Worm (Caenorhabditis elegans) whole organism, midembryonic: ENCODE data around the gene best-2.
A peak's percentile ranks its signal among the peaks of the same experiment; 100 is the strongest.

Experiments used
- T22C8.4 ChIP-seq: fragments of 200-800 bp; sonication (Bioruptor generic); IDR thresholded peaks from 2 replicates; pipeline ENCODE4 v1.3.6; 2022; ENCODE audit warnings: missing genetic modification characterization, missing compliant biosample characterization
- cog-1 ChIP-seq: sonication (generic microtip); optimal IDR thresholded peaks from 2 replicates; lab custom pipeline; 2016; ENCODE audit warnings: missing genetic modification characterization, missing compliant biosample characterization
- flt-1 ChIP-seq: fragments of 200-800 bp; sonication (Bioruptor generic); IDR thresholded peaks from 2 replicates; pipeline ENCODE4 v1.3.6; 2022; ENCODE audit warnings: missing genetic modification characterization, missing compliant biosample characterization
- klf-2 ChIP-seq: fragments of 200-800 bp; sonication (Bioruptor generic); conservative IDR thresholded peaks from 2 replicates; pipeline ENCODE4 v1.3.6; 2022; ENCODE audit warnings: missing genetic modification reagents, missing genetic modification characterization, missing compliant biosample characterization
- med-1 ChIP-seq: sonication (generic microtip); optimal IDR thresholded peaks from 2 replicates; lab custom pipeline; 2017; ENCODE audit warnings: missing genetic modification characterization, mild to moderate bottlenecking, missing compliant biosample characterization, antibody characterized with exemption, missing genetic modification reagents; ENCODE audit not compliant: insufficient read depth
- ref-1 ChIP-seq: fragments of 200-800 bp; sonication (Bioruptor generic); conservative IDR thresholded peaks from 2 replicates; pipeline ENCODE4 v1.3.6; 2022; ENCODE audit warnings: missing genetic modification reagents, missing genetic modification characterization, missing compliant biosample characterization
- tab-1 ChIP-seq: fragments of 200-800 bp; sonication (Bioruptor generic); IDR thresholded peaks from 2 replicates; pipeline ENCODE4 v1.3.6; 2022; ENCODE audit warnings: missing genetic modification characterization, missing compliant biosample characterization
- ztf-23 ChIP-seq: fragments of 200-800 bp; sonication (Bioruptor generic); IDR thresholded peaks from 2 replicates; pipeline ENCODE4 v1.3.6; 2022; ENCODE audit warnings: missing genetic modification reagents, missing genetic modification characterization, missing compliant biosample characterization
- ztf-29 ChIP-seq: fragments of 200-800 bp; sonication (Bioruptor generic); IDR thresholded peaks from 2 replicates; pipeline ENCODE4 v1.3.6; 2022; ENCODE audit warnings: missing genetic modification reagents, missing genetic modification characterization, missing compliant biosample characterization

best-2 gene

DNA sequence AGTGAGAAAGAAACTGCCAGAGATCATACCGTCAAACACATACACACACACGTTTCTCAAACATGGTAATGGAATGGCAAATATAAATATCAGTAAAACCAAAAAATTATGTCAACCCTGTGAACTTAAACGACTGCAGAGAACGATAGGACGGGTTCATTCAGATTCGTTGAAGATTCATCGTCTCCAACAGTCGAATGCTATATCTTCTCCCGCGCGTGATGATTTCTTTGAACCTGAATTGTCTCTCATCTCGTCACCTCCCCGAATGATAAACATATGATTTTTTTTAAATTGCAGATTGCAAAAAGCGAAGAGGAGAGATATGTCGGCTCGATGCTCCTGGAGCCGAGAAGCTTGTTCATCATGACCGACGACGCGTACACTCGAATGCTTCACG lies 2.0 kb downstream of the best-2 start:
- no peak for TF ChIP-seq T22C8.4 (GFP tag; lab: Robert Waterston, UW)
- no peak for TF ChIP-seq med-1 (GFP tag; lab: Kevin White, UChicago)
- TF ChIP-seq flt-1 (GFP tag; lab: Robert Waterston, UW), result no peak
- no peak for TF ChIP-seq ref-1 (GFP tag; lab: Robert Waterston, UW)
- no peak for TF ChIP-seq tab-1 (GFP tag; lab: Robert Waterston, UW)
- TF ChIP-seq ztf-23 (GFP tag; lab: Robert Waterston, UW), result no peak
- no peak for TF ChIP-seq klf-2
- TF ChIP-seq ztf-29 (GFP tag; lab: Robert Waterston, UW), result no peak
- TF ChIP-seq cog-1 (tag; lab: Kevin White, UChicago), result no peak

DNA sequence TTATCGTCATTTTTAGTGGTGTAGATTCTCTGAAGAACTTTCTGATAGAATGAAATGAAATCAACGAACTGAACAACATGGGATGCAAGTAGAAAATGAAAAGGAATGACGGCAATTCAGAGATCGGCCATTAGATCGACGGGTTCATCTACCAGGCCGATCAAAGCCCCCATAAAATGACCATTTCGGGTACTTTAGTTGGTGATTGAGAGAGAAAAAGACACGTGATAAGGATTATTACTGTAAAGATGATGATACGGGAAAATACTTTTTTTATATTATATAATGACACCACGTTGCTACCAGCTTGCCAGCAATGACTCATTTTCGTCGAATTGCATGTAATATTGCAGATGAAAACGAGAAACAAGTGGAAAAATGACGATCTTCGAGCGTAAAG lies 3.1 kb downstream of the best-2 start, which contains the start of gene best-1:
TSS of gene best-1 (minus strand) at position 29 of the 400 bp plus-strand sequence.
- no peak for TF ChIP-seq cog-1 (tag; lab: Kevin White, UChicago)
- TF ChIP-seq med-1 (GFP tag; lab: Kevin White, UChicago), result no peak
- no peak for TF ChIP-seq tab-1 (GFP tag; lab: Robert Waterston, UW)
- TF ChIP-seq T22C8.4 (GFP tag; lab: Robert Waterston, UW), result no peak
- no peak for TF ChIP-seq ztf-29 (GFP tag; lab: Robert Waterston, UW)
- no peak for TF ChIP-seq flt-1 (GFP tag; lab: Robert Waterston, UW)
- TF ChIP-seq klf-2, result no peak
- no peak for TF ChIP-seq ztf-23 (GFP tag; lab: Robert Waterston, UW)
- TF ChIP-seq ref-1 (GFP tag; lab: Robert Waterston, UW), result no peak

DNA sequence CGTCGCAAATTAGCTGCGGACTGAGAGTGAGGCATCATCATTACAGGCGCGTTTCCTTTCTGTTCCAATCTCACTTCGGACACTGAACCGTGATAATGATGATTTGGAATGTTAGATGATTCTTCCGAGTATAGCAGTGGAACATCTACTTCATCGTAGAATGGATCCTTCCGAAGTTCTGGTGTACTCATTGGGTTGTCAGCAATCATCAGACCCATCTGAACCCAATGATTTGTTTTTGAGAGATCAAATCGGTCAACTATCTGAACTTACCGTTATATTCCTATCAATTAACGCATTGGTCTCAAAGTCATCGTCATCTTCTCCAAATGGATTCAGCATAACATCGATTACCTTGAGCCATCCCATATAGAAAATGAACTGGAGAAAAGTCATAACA lies 4.5 kb downstream of the best-2 start:
- TF ChIP-seq ref-1 (GFP tag; lab: Robert Waterston, UW), result no peak
- no peak for TF ChIP-seq T22C8.4 (GFP tag; lab: Robert Waterston, UW)

DNA sequence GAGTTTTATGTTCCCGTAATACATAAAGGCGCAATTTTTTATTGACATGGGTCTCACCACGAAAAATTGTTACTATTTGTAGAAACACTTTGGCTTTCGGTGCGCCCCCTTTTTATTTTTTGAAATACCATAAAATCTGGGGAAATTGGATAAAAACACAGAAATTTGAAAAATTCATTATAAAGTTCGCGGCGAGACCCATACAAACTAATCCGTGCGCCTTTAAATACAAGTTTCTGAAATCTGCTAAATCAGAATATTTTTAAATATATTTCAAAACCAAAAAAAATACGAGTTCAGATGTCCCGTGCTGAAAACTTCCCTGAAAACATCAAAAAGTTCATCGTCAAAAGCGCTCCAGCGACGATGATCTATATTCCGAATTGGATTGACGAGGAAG lies 5.5 kb downstream of the best-2 start, which contains the start of gene B0564.2:
TSS of gene B0564.2 (plus strand) at position 301 of the 400 bp plus-strand sequence.
- no peak for TF ChIP-seq T22C8.4 (GFP tag; lab: Robert Waterston, UW)
- TF ChIP-seq flt-1 (GFP tag; lab: Robert Waterston, UW), result no peak
- no peak for TF ChIP-seq cog-1 (tag; lab: Kevin White, UChicago)
- TF ChIP-seq ref-1 (GFP tag; lab: Robert Waterston, UW), result no peak
- no peak for TF ChIP-seq klf-2
- no peak for TF ChIP-seq ztf-29 (GFP tag; lab: Robert Waterston, UW)
- TF ChIP-seq med-1 (GFP tag; lab: Kevin White, UChicago), result no peak
- no peak for TF ChIP-seq ztf-23 (GFP tag; lab: Robert Waterston, UW)
- no peak for TF ChIP-seq tab-1 (GFP tag; lab: Robert Waterston, UW)

DNA sequence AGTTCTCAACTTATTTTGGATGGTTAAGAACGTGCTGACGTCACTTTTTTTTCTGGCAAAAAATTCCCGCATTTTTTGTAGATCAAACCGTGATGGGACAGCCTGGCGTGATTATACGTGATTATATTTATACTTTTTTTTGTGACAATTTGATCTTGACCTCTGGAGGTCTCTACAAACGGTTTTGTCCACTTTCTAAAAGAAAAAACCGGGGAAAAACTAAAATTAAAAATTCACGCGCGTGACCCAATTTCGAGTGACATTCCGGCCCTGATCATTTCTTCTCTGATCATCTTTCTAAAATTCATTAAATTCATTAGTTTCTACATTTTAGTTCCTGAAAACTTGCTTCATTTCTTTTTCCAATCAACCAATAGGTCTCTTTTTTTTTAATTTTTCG lies 8.0 kb downstream of the best-2 start, which contains the start of gene rde-11:
TSS of gene rde-11 (plus strand) at position 301 of the 400 bp plus-strand sequence.
- TF ChIP-seq T22C8.4 (GFP tag; lab: Robert Waterston, UW) (no peak), cog-1 (tag; lab: Kevin White, UChicago) (no peak), ref-1 (GFP tag; lab: Robert Waterston, UW) (no peak), ztf-23 (GFP tag; lab: Robert Waterston, UW) (no peak), flt-1 (GFP tag; lab: Robert Waterston, UW) (no peak), klf-2 (no peak), med-1 (GFP tag; lab: Kevin White, UChicago) (no peak), ztf-29 (GFP tag; lab: Robert Waterston, UW) (no peak), tab-1 (GFP tag; lab: Robert Waterston, UW) (no peak)

DNA sequence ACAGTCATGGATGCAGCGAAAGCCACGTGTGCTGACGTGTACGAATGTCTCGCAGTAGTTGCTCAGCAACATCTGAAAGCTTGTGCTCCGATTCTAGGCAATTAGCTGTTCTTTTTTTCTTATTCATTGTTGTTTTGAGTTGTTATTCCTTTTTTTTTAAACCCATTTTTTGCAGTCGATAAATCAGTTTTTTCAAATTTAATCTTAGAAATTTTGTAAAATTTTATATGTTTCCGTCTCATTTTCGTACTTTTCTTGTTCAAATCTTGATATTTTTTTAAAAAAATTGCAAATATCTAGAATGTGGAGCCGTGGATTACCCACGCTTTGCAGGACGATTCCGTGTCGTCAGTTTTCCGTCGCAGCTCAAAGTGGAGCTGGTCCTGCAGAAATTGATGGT lies 12.5 kb downstream of the best-2 start, which contains the start of gene fask-1:
TSS of gene fask-1 (plus strand) at position 301 of the 400 bp plus-strand sequence.
- TF ChIP-seq med-1 (GFP tag; lab: Kevin White, UChicago) (no peak), tab-1 (GFP tag; lab: Robert Waterston, UW) (no peak), cog-1 (tag; lab: Kevin White, UChicago) (no peak), flt-1 (GFP tag; lab: Robert Waterston, UW) (no peak), ztf-23 (GFP tag; lab: Robert Waterston, UW) (no peak), ztf-29 (GFP tag; lab: Robert Waterston, UW) (no peak), ref-1 (GFP tag; lab: Robert Waterston, UW) (no peak), klf-2 (no peak), T22C8.4 (GFP tag; lab: Robert Waterston, UW) (no peak)

DNA sequence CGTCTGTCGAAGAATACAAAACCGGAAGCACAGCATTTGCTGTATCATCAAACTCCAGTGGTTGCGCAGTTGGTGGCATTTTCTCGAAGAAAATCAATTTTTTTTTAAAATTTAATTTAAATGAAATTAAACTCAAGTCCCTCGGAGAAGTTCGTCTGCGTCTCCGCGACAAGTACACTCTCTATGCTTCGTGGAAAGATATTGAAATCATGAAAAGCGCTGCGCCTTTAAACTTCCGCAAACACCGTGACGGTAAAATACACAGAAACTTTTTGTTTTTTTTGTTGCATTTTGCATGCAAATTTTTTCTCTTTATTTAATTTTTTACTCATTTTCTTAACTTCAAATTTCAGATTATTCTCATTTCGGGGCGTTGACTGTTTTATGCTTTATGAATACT lies 14.2 kb downstream of the best-2 start, which contains the start of the genes dli-1, tin-9.2 and exos-4.1:
TSS of gene dli-1 (minus strand) at position 141 of the 400 bp plus-strand sequence.
TSS of gene tin-9.2 (plus strand) at position 344 of the 400 bp plus-strand sequence.
TSS of gene exos-4.1 (plus strand) at position 348 of the 400 bp plus-strand sequence.
- TF ChIP-seq T22C8.4 (GFP tag; lab: Robert Waterston, UW), result no peak
- TF ChIP-seq cog-1 (tag; lab: Kevin White, UChicago), result peak; percentile 42
- TF ChIP-seq ztf-23 (GFP tag; lab: Robert Waterston, UW), result no peak
- TF ChIP-seq ztf-29 (GFP tag; lab: Robert Waterston, UW), result no peak
- no peak for TF ChIP-seq klf-2
- no peak for TF ChIP-seq med-1 (GFP tag; lab: Kevin White, UChicago)
- no peak for TF ChIP-seq tab-1 (GFP tag; lab: Robert Waterston, UW)
- no peak for TF ChIP-seq flt-1 (GFP tag; lab: Robert Waterston, UW)

DNA sequence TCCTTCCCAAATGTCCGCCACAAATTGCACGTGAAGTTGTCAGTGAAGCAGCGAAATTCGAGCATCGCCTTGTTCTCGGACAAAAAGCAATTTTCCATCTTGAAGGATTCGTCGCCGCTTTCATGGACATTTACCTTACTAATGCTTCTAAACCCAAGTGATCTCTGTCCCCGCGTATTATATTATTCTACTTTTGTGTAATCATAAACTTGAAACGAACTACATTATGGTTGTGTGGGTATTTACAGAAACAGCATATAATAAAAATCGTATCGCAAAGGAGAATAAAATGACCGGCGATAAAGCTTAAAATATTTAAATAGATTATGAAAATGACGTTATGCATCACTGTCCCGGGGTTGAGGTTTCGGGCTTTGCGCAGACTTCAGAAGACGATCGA lies 16.1 kb downstream of the best-2 start:
- TF ChIP-seq tab-1 (GFP tag; lab: Robert Waterston, UW) (no peak), ztf-23 (GFP tag; lab: Robert Waterston, UW) (no peak), klf-2 (no peak), ref-1 (GFP tag; lab: Robert Waterston, UW) (no peak), med-1 (GFP tag; lab: Kevin White, UChicago) (no peak), ztf-29 (GFP tag; lab: Robert Waterston, UW) (no peak)

DNA sequence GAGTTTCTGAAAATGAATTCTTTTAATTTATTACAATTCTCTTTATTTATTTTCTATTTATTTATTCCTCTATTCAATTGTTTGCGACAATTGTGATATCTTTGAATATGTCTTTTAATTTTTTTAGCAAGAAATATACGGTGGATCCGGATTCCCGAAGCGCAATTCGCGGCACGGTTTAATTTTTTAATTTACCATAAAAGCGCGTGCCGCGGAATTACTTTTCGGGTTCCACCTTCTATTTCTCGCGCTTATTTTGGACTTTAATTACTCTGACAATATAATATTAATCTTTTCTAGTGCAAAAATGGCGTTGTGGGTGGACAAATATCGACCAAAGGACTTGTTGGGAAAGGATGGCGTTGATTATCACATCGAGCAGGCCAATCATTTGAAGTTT lies 17.4 kb downstream of the best-2 start, which contains the start of gene rfc-3:
TSS of gene rfc-3 (plus strand) at position 301 of the 400 bp plus-strand sequence.
- no peak for TF ChIP-seq klf-2
- no peak for TF ChIP-seq tab-1 (GFP tag; lab: Robert Waterston, UW)
- no peak for TF ChIP-seq ztf-23 (GFP tag; lab: Robert Waterston, UW)
- no peak for TF ChIP-seq ref-1 (GFP tag; lab: Robert Waterston, UW)
- no peak for TF ChIP-seq ztf-29 (GFP tag; lab: Robert Waterston, UW)
- TF ChIP-seq flt-1 (GFP tag; lab: Robert Waterston, UW), result no peak
- no peak for TF ChIP-seq cog-1 (tag; lab: Kevin White, UChicago)
